Fruit fly (Drosophila melanogaster): ENCODE results near the gene Jon66Cii.
A peak's percentile ranks its signal among the peaks of the same experiment; 100 is the strongest.

DNA sequence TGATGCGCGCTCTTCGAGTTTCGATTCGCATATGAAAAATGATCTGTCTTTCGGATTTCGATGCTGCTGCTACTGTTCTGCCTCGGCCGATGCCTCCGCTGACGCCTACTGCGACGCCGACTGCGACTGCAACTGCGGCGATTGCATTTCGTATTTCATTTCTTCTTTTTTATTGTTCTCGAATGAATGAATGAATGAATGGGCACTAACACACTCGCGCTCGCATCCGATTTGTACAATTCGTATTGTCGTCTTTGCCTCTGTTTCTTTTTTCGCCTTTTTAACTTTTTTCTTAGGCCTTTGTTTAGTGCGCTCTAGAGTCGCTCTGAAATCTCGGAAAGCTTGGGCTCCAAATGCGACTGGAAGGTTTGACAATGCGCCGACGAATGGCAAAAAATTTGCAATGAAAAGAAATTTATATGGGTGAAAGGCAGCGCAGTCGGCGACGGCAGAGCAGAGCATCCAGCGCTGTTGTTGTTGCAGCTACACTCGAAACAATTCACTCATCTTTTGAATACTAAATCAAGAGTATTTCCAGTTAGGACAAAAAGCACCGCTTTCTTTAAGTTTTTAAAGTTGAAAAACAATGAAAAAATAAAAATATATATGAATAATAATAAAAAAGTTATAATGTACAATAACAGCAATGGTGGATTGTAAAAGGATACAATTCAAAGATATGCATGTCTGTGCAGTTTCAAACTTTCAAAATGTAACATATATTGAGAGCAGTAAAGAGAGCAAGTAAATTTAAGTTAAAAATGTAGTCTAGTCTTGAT, 28.5 kb upstream of the Jon66Cii start, which contains the start of gene CG32354:
- TF ChIP-seq CG10631 (GFP tag; optimal IDR thresholded peaks at IDR 0.05) (peak; percentile 27), Met (GFP tag; optimal IDR thresholded peaks at IDR 0.05) (peak; percentile 22), CG7368 (GFP tag; optimal IDR thresholded peaks at IDR 0.05) (no peak), CG8632 (GFP tag; optimal IDR thresholded peaks at IDR 0.05) (no peak), fkh (GFP tag; optimal IDR thresholded peaks at IDR 0.05) (no peak), CG16779 (tag; optimal IDR thresholded peaks at IDR 0.05) (no peak), CG32006 (GFP tag; optimal IDR thresholded peaks at IDR 0.05) (peak; percentile 90)
